Fruit fly (Drosophila melanogaster): ENCODE results near the gene CG6231.

- TF ChIP-seq CG8478 (optimal IDR thresholded peaks at IDR 0.05) (no peak), Dll (optimal IDR thresholded peaks at IDR 0.05) (no peak), psq (optimal IDR thresholded peaks at IDR 0.05) (no peak), EcR (GFP tag; optimal IDR thresholded peaks at IDR 0.05) (no peak), pan (optimal IDR thresholded peaks at IDR 0.05) (no peak)
Observed at dm6 chr3R:19648289-19648916, 15.9 kb upstream of the CG6231 start, which contains the start of the genes CG6195 and CG31220.
